Fruit fly (Drosophila melanogaster) whole organism, embryonic: ENCODE results near the gene CG31463.

Experiments used
- Bgb ChIP-seq: fragments of 200-800 bp; sonication (Bioruptor generic); IDR thresholded peaks from 2 replicates; pipeline ENCODE4 v1.3.6; 2022; ENCODE audit warnings: missing biosample characterization, missing genetic modification characterization; ENCODE audit not compliant: partially characterized antibody
- CG10267 ChIP-seq: fragments of 200-800 bp; sonication (Bioruptor generic); optimal IDR thresholded peaks from 2 replicates; lab custom pipeline; 2018; ENCODE audit warnings: missing biosample characterization, mild to moderate bottlenecking, missing genetic modification characterization, moderate library complexity
- CG10979 ChIP-seq: fragments of 200-800 bp; sonication (Bioruptor generic); optimal IDR thresholded peaks from 2 replicates; lab custom pipeline; 2018; ENCODE audit warnings: missing biosample characterization, mild to moderate bottlenecking, missing genetic modification characterization, moderate library complexity
- CG11085 ChIP-seq: fragments of 200-800 bp; sonication (Bioruptor generic); IDR thresholded peaks from 2 replicates; pipeline ENCODE4 v1.3.6; 2022; ENCODE audit warnings: missing biosample characterization, missing genetic modification characterization
- CG11695 ChIP-seq: fragments of 200-800 bp; sonication (Bioruptor generic); IDR thresholded peaks from 3 replicates; pipeline ENCODE4 v1.3.6; 2022; ENCODE audit warnings: missing biosample characterization, missing genetic modification characterization
- CG12104 ChIP-seq: fragments of 200-800 bp; sonication (Bioruptor generic); optimal IDR thresholded peaks from 3 replicates; lab custom pipeline; 2016; ENCODE audit warnings: missing biosample characterization, missing genetic modification characterization
- CG12155 ChIP-seq: fragments of 200-800 bp; sonication (Bioruptor generic); optimal IDR thresholded peaks from 3 replicates; lab custom pipeline; 2016; ENCODE audit warnings: missing biosample characterization, missing genetic modification characterization
- CG12942 ChIP-seq: fragments of 200-800 bp; sonication (Bioruptor generic); optimal IDR thresholded peaks from 3 replicates; lab custom pipeline; 2016; ENCODE audit warnings: missing biosample characterization, missing genetic modification characterization
- CG1603 ChIP-seq: fragments of 200-800 bp; sonication (Bioruptor generic); optimal IDR thresholded peaks from 2 replicates; lab custom pipeline; 2019; ENCODE audit warnings: missing biosample characterization, mild to moderate bottlenecking, missing genetic modification characterization, moderate library complexity
- CG1647 ChIP-seq: fragments of 200-800 bp; sonication (Bioruptor generic); optimal IDR thresholded peaks from 3 replicates; lab custom pipeline; 2016; ENCODE audit warnings: missing biosample characterization, missing genetic modification characterization
- CG16863 ChIP-seq: fragments of 200-800 bp; sonication (Bioruptor generic); optimal IDR thresholded peaks from 3 replicates; lab custom pipeline; 2016; ENCODE audit warnings: missing biosample characterization, missing genetic modification characterization
- CG2120 ChIP-seq: fragments of 200-800 bp; sonication (Bioruptor generic); optimal IDR thresholded peaks from 3 replicates; lab custom pipeline; 2016; ENCODE audit warnings: missing biosample characterization, missing genetic modification characterization
- CG3163 ChIP-seq: fragments of 200-800 bp; sonication (Bioruptor generic); optimal IDR thresholded peaks from 3 replicates; lab custom pipeline; 2016; ENCODE audit warnings: missing biosample characterization, missing genetic modification characterization
- CG32532 ChIP-seq: fragments of 200-800 bp; sonication (Bioruptor generic); IDR thresholded peaks from 2 replicates; pipeline ENCODE4 v1.3.6; 2022; ENCODE audit warnings: missing biosample characterization, missing genetic modification characterization
- CG3407 ChIP-seq: fragments of 200-800 bp; sonication (Bioruptor generic); optimal IDR thresholded peaks from 2 replicates; lab custom pipeline; 2018; ENCODE audit warnings: missing biosample characterization, mild to moderate bottlenecking, missing genetic modification characterization
- CG3838 ChIP-seq: fragments of 200-800 bp; sonication (Bioruptor generic); optimal IDR thresholded peaks from 3 replicates; lab custom pipeline; 2016; ENCODE audit warnings: missing biosample characterization, missing genetic modification characterization
- CG9876 ChIP-seq: fragments of 200-800 bp; sonication (Bioruptor generic); optimal IDR thresholded peaks from 2 replicates; lab custom pipeline; 2016; ENCODE audit warnings: missing biosample characterization, missing genetic modification characterization
- Dll ChIP-seq: fragments of 200-800 bp; sonication (Bioruptor generic); IDR thresholded peaks from 4 replicates; pipeline ENCODE4 v1.3.6; 2022; ENCODE audit warnings: missing biosample characterization, missing genetic modification characterization; ENCODE audit not compliant: partially characterized antibody
- Doc3 ChIP-seq: fragments of 200-800 bp; sonication (Bioruptor generic); IDR thresholded peaks from 3 replicates; pipeline ENCODE4 v1.3.6; 2022; ENCODE audit warnings: missing biosample characterization, missing genetic modification characterization; ENCODE audit not compliant: partially characterized antibody
- E2f1 ChIP-seq: fragments of 200-800 bp; sonication (Bioruptor generic); IDR thresholded peaks from 2 replicates; pipeline ENCODE4 v1.3.6; 2022; ENCODE audit warnings: missing biosample characterization, missing genetic modification characterization
- Eip74EF ChIP-seq, 2 experiments: fragments of 200-800 bp in 1 of 2; fragments of >200 bp in 1 of 2; sonication (Bioruptor generic) in 1 of 2; optimal IDR thresholded peaks; 2 replicates each; lab custom pipeline; 2017 to 2019; ENCODE audit warnings: missing biosample characterization in 2 of 2, missing genetic modification characterization in 2 of 2, mild to moderate bottlenecking in 1 of 2, moderate library complexity in 1 of 2
- GATAe ChIP-seq: fragments of 200-800 bp; sonication (Bioruptor generic); conservative IDR thresholded peaks from 2 replicates; pipeline ENCODE4 v1.3.6; 2022; ENCODE audit warnings: missing biosample characterization, missing genetic modification characterization
- HLHmδ ChIP-seq: fragments of 200-800 bp; sonication (Bioruptor generic); optimal IDR thresholded peaks from 2 replicates; lab custom pipeline; 2018; ENCODE audit warnings: missing biosample characterization, mild to moderate bottlenecking, missing genetic modification characterization, moderate library complexity
- Hey ChIP-seq: fragments of 200-800 bp; sonication (Bioruptor generic); optimal IDR thresholded peaks from 3 replicates; lab custom pipeline; 2018; ENCODE audit warnings: missing biosample characterization, mild to moderate bottlenecking, missing genetic modification characterization
- Hmx ChIP-seq: fragments of 200-800 bp; sonication (Bioruptor generic); optimal IDR thresholded peaks from 2 replicates; lab custom pipeline; 2016; ENCODE audit warnings: missing biosample characterization, missing genetic modification characterization
- Max ChIP-seq: fragments of 200-800 bp; sonication (Bioruptor generic); optimal IDR thresholded peaks from 2 replicates; lab custom pipeline; 2016; ENCODE audit warnings: missing biosample characterization, mild to moderate bottlenecking, missing genetic modification characterization
- Mrtf ChIP-seq: fragments of 200-800 bp; sonication (Bioruptor generic); IDR thresholded peaks from 3 replicates; pipeline ENCODE4 v1.3.6; 2022; ENCODE audit warnings: missing biosample characterization, missing genetic modification characterization
- Neu2 ChIP-seq: fragments of 200-800 bp; sonication (Bioruptor generic); optimal IDR thresholded peaks from 3 replicates; lab custom pipeline; 2016; ENCODE audit warnings: missing biosample characterization, missing genetic modification characterization, borderline replicate concordance
- Stat92E ChIP-seq, 3 experiments: fragments of >200 bp in 2 of 3; fragments of 200-800 bp in 1 of 3; sonication (Bioruptor generic) in 1 of 3; optimal IDR thresholded peaks; 2 replicates each; lab custom pipeline; 2017 to 2019; ENCODE audit warnings: missing biosample characterization in 3 of 3, missing genetic modification characterization in 3 of 3, mild to moderate bottlenecking in 1 of 3, moderate library complexity in 1 of 3
- Trl ChIP-seq, 3 experiments: fragments of >200 bp in 2 of 3; fragments of 200-800 bp in 1 of 3; sonication (Bioruptor generic) in 1 of 3; optimal IDR thresholded peaks; 2 replicates in 1 of 3; 3 replicates in 2 of 3; lab custom pipeline; 2016 to 2017; ENCODE audit warnings: missing biosample characterization in 1 of 3, missing genetic modification characterization in 1 of 3
- chif ChIP-seq, 2 experiments: fragments of 200-800 bp; sonication (Bioruptor generic); optimal IDR thresholded peaks; 3 replicates each; lab custom pipeline; 2016; ENCODE audit warnings: missing biosample characterization in 2 of 2, missing genetic modification characterization in 2 of 2
- danr ChIP-seq: fragments of 200-800 bp; sonication (Bioruptor generic); IDR thresholded peaks from 2 replicates; pipeline ENCODE4 v1.3.6; 2022; ENCODE audit warnings: missing biosample characterization, missing genetic modification characterization
- dpn ChIP-seq, 2 experiments: fragments of 200-800 bp; sonication (Bioruptor generic); optimal IDR thresholded peaks; 3 replicates each; lab custom pipeline; 2016; ENCODE audit warnings: missing biosample characterization in 2 of 2, missing genetic modification characterization in 2 of 2
- eve ChIP-seq, 2 experiments: fragments of >200 bp; optimal IDR thresholded peaks; 2 replicates each; lab custom pipeline; 2017; ENCODE audit warnings: missing biosample characterization in 2 of 2, missing genetic modification characterization in 2 of 2
- gt ChIP-seq: fragments of 200-800 bp; sonication (Bioruptor generic); IDR thresholded peaks from 2 replicates; pipeline ENCODE4 v1.3.6; 2022; ENCODE audit warnings: missing biosample characterization, missing genetic modification characterization
- insv ChIP-seq, 2 experiments: fragments of 200-800 bp; sonication (Bioruptor generic); optimal IDR thresholded peaks; 3 replicates each; lab custom pipeline; 2016 to 2018; ENCODE audit warnings: missing biosample characterization in 2 of 2, missing genetic modification characterization in 2 of 2
- kay ChIP-seq: fragments of 200-800 bp; sonication (Bioruptor generic); optimal IDR thresholded peaks from 2 replicates; lab custom pipeline; 2016; ENCODE audit warnings: missing biosample characterization, missing genetic modification characterization
- lilli ChIP-seq: fragments of 200-800 bp; sonication (Bioruptor generic); optimal IDR thresholded peaks from 3 replicates; lab custom pipeline; 2016; ENCODE audit warnings: missing biosample characterization, missing genetic modification characterization
- lmd ChIP-seq: fragments of 200-800 bp; sonication (Bioruptor generic); IDR thresholded peaks from 2 replicates; pipeline ENCODE4 v1.3.6; 2022; ENCODE audit warnings: missing biosample characterization, missing genetic modification characterization
- lola ChIP-seq, 3 experiments: fragments of >200 bp in 2 of 3; fragments of 200-800 bp in 1 of 3; sonication (Bioruptor generic) in 1 of 3; optimal IDR thresholded peaks; 2 replicates each; lab custom pipeline; 2017 to 2019; ENCODE audit warnings: missing biosample characterization in 3 of 3, missing genetic modification characterization in 3 of 3, mild to moderate bottlenecking in 1 of 3, moderate library complexity in 1 of 3
- p53 ChIP-seq: fragments of 200-800 bp; sonication (Bioruptor generic); optimal IDR thresholded peaks from 2 replicates; lab custom pipeline; 2016; ENCODE audit warnings: missing biosample characterization, missing genetic modification characterization
- pan ChIP-seq, 4 experiments: fragments of >200 bp in 3 of 4; fragments of 200-800 bp in 1 of 4; sonication (Bioruptor generic) in 1 of 4; optimal IDR thresholded peaks in 3 of 4; IDR thresholded peaks in 1 of 4; 2 replicates each; pipeline versions ENCODE4 v1.3.6 to Lab custom; 2017 to 2022; ENCODE audit warnings: missing biosample characterization in 2 of 4, missing genetic modification characterization in 2 of 4, mixed read lengths in 1 of 4
- prd ChIP-seq, 3 experiments: fragments of >200 bp in 2 of 3; fragments of 200-800 bp in 1 of 3; sonication (Bioruptor generic) in 1 of 3; optimal IDR thresholded peaks in 2 of 3; IDR thresholded peaks in 1 of 3; 2 replicates in 2 of 3; 3 replicates in 1 of 3; pipeline versions ENCODE4 v1.3.6 to Lab custom; 2017 to 2022; ENCODE audit warnings: missing biosample characterization in 1 of 3, missing genetic modification characterization in 1 of 3
- sr ChIP-seq: fragments of 200-800 bp; sonication (Bioruptor generic); IDR thresholded peaks from 3 replicates; pipeline ENCODE4 v1.3.6; 2022; ENCODE audit warnings: missing biosample characterization, missing genetic modification characterization
- ssp ChIP-seq: fragments of 200-800 bp; sonication (Bioruptor generic); IDR thresholded peaks from 2 replicates; pipeline ENCODE4 v1.3.6; 2022; ENCODE audit warnings: missing biosample characterization, missing genetic modification characterization
- wor ChIP-seq: fragments of 200-800 bp; sonication (Bioruptor generic); IDR thresholded peaks from 2 replicates; pipeline ENCODE4 v1.3.6; 2022; ENCODE audit warnings: missing biosample characterization, missing genetic modification characterization

CG31463 gene

DNA sequence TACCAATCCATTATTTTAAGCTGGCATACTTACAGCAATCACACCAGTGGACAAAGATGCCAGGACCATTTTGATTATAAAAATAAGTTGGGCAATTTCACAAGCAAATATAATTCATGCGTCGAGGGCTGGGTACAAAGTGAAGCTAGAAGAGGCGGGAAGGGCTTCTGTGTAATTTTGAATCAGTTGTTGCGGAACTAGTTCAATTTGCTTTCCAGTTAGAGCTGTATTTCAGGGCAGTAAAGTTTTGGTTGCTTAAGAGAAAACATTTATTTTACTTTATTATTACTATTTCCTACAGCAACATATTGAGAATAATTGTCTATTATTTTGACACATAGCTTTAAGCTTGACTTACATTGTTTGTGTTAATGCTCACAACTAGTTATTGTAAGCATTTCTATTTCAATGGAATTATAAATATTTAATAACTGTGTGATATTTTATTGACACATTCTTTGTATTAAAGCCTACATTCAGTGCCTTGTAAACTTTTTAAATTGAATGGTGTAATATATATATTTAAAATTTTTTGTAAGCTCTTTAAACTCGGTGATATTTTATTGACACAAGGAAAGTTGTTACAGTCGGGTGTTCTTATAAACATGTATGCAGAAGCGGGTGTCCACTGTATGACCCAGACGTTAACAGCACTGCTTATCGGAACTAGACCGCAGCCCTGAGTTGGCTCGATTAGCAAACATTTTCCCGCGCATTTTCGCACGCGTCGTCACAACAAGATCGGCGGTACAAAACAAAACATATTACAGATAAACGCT, 27.6 kb upstream of the CG31463 start, which contains the start of the genes RPA1 and Mcm2 (continued):
- no peak for TF ChIP-seq pan (optimal IDR thresholded peaks at IDR 0.05; lab: Kevin White, UChicago)
- TF ChIP-seq pan (GFP tag; optimal IDR thresholded peaks at IDR 0.05 in 1 of 2, IDR thresholded peaks at IDR 0.05 in 1 of 2) = peak in 1 of 2 experiments; percentile 79
- no peak for TF ChIP-seq Dll (GFP tag; lab: Robert Waterston, UW)
- peak; percentile 86 for TF ChIP-seq CG10267 (tag; lab: Kevin White, UChicago)
- TF ChIP-seq CG2120 (GFP tag; lab: Kevin White, UChicago) = peak; percentile 85
- TF ChIP-seq dpn (GFP tag; optimal IDR thresholded peaks at IDR 0.05; lab: Kevin White, UChicago) = peak; percentile 47 to 81
- TF ChIP-seq eve (GFP tag; optimal IDR thresholded peaks at IDR 0.05; lab: Kevin White, UChicago) = no peak
- TF ChIP-seq CG12942 (GFP tag; lab: Kevin White, UChicago) = peak; percentile 69
- peak in 1 of 2 experiments; percentile 82 for TF ChIP-seq insv (GFP tag; optimal IDR thresholded peaks at IDR 0.05; lab: Kevin White, UChicago)
- TF ChIP-seq HLHmδ (GFP tag; lab: Kevin White, UChicago) = peak; percentile 43
- TF ChIP-seq CG9876 = peak; percentile 17
- TF ChIP-seq p53 (GFP tag; lab: Kevin White, UChicago) = peak; percentile 14
- peak in 1 of 3 experiments; percentile 79 for TF ChIP-seq lola (GFP tag; optimal IDR thresholded peaks at IDR 0.05; lab: Kevin White, UChicago)
- peak; percentile 47; the same call in 1 of the 2 replicates for TF ChIP-seq wor (GFP tag; lab: Robert Waterston, UW)
- peak; percentile 75; the same call in 1 of the 3 replicates for TF ChIP-seq Mrtf
- no peak for TF ChIP-seq gt (GFP tag; lab: Robert Waterston, UW)
- no peak for TF ChIP-seq Hey (tag; lab: Kevin White, UChicago)
- no peak for TF ChIP-seq Hmx (GFP tag; lab: Kevin White, UChicago)
- no peak for TF ChIP-seq Trl (optimal IDR thresholded peaks at IDR 0.05; lab: Kevin White, UChicago)
- TF ChIP-seq Trl (GFP tag; optimal IDR thresholded peaks at IDR 0.05; lab: Kevin White, UChicago) = peak; percentile 64
- TF ChIP-seq Max (GFP tag; lab: Kevin White, UChicago) = peak; percentile 57
- TF ChIP-seq prd (optimal IDR thresholded peaks at IDR 0.05; lab: Kevin White, UChicago) = no peak
- peak; percentile 88 for TF ChIP-seq prd (GFP tag; IDR thresholded peaks at IDR 0.05; lab: Robert Waterston, UW)
- TF ChIP-seq Eip74EF (GFP tag; optimal IDR thresholded peaks at IDR 0.05; lab: Kevin White, UChicago) = no peak
- TF ChIP-seq Stat92E (GFP tag; optimal IDR thresholded peaks at IDR 0.05; lab: Kevin White, UChicago) = no peak
- peak; percentile 32 for TF ChIP-seq CG1603 (tag; lab: Kevin White, UChicago)
- no peak for TF ChIP-seq CG1647 (GFP tag; lab: Kevin White, UChicago)
- TF ChIP-seq E2f1 (GFP tag; lab: Robert Waterston, UW) = peak; percentile 93
- peak; percentile 36; the same call in 1 of the 2 replicates for TF ChIP-seq Bgb (GFP tag; lab: Robert Waterston, UW)
- peak; percentile 84 for TF ChIP-seq CG12155 (GFP tag; lab: Kevin White, UChicago)
- TF ChIP-seq Doc3 = no peak
- TF ChIP-seq GATAe (GFP tag; lab: Robert Waterston, UW) = peak; percentile 33
- peak; percentile 82 for TF ChIP-seq lmd
- TF ChIP-seq CG32532 = peak; percentile 89
- TF ChIP-seq chif (GFP tag; optimal IDR thresholded peaks at IDR 0.05; lab: Kevin White, UChicago) = peak in 1 of 2 experiments; percentile 66
- TF ChIP-seq sr (GFP tag; lab: Robert Waterston, UW) = peak; percentile 52; the same call in 1 of the 3 replicates
- peak; percentile 38 for TF ChIP-seq CG3407 (GFP tag; lab: Kevin White, UChicago)
- TF ChIP-seq CG11695 (GFP tag; lab: Robert Waterston, UW) = peak; percentile 60; the same call in 1 of the 3 replicates
- peak; percentile 73 for TF ChIP-seq CG11085 (GFP tag; lab: Robert Waterston, UW)
- TF ChIP-seq ssp (GFP tag; lab: Robert Waterston, UW) = peak; percentile 71
- no peak for TF ChIP-seq Neu2 (GFP tag; lab: Kevin White, UChicago)
- TF ChIP-seq lilli (GFP tag; lab: Kevin White, UChicago) = peak; percentile 72
- TF ChIP-seq CG3163 = peak; percentile 22
- peak; percentile 66 for TF ChIP-seq CG10979 (tag; lab: Kevin White, UChicago)
- peak; percentile 47 for TF ChIP-seq kay (GFP tag; lab: Kevin White, UChicago)
- TF ChIP-seq CG16863 (GFP tag; lab: Kevin White, UChicago) = peak; percentile 23
- no peak for TF ChIP-seq CG3838
- TF ChIP-seq CG12104 (GFP tag; lab: Kevin White, UChicago) = peak; percentile 68
- no peak; the same call in 1 of the 2 replicates for TF ChIP-seq danr (GFP tag; lab: Robert Waterston, UW)
